Fruit fly (Drosophila melanogaster) whole organism, prepupa: ENCODE data around the gene Mrtf.

Source experiments
- CG10631 ChIP-seq: fragments of 200-800 bp; sonication (Bioruptor generic); optimal IDR thresholded peaks from 2 replicates; lab custom pipeline; 2016; ENCODE audit warnings: missing biosample characterization, missing genetic modification characterization
- CG10669 ChIP-seq: fragments of 200-800 bp; sonication (Bioruptor generic); optimal IDR thresholded peaks from 3 replicates; lab custom pipeline; 2018; ENCODE audit warnings: missing biosample characterization, mild to moderate bottlenecking, missing genetic modification characterization, moderate library complexity
- CG11294 ChIP-seq: fragments of 200-800 bp; sonication (Bioruptor generic); IDR thresholded peaks from 2 replicates; pipeline ENCODE4 v1.3.6; 2022; ENCODE audit warnings: missing biosample characterization, missing genetic modification characterization
- CG11762 ChIP-seq: fragments of 200-800 bp; sonication (Bioruptor generic); optimal IDR thresholded peaks from 3 replicates; lab custom pipeline; 2016; ENCODE audit warnings: missing biosample characterization, missing genetic modification characterization; ENCODE audit not compliant: insufficient read depth
- CG11902 ChIP-seq: fragments of 200-800 bp; sonication (Bioruptor generic); optimal IDR thresholded peaks from 3 replicates; lab custom pipeline; 2016; ENCODE audit warnings: missing biosample characterization, missing genetic modification characterization
- CG15336 ChIP-seq: fragments of 200-800 bp; sonication (Bioruptor generic); IDR thresholded peaks from 2 replicates; pipeline ENCODE4 v1.3.6; 2022; ENCODE audit warnings: missing biosample characterization, missing genetic modification characterization
- CG1621 ChIP-seq: fragments of 200-800 bp; sonication (Bioruptor generic); optimal IDR thresholded peaks from 3 replicates; lab custom pipeline; 2018; ENCODE audit warnings: missing biosample characterization, mild to moderate bottlenecking, missing genetic modification characterization
- CG16779 ChIP-seq: fragments of 200-800 bp; sonication (Bioruptor generic); optimal IDR thresholded peaks from 3 replicates; lab custom pipeline; 2017; ENCODE audit warnings: missing biosample characterization, mild to moderate bottlenecking, missing genetic modification characterization
- CG3032 ChIP-seq: fragments of 200-800 bp; optimal IDR thresholded peaks from 2 replicates; lab custom pipeline; 2019; ENCODE audit warnings: missing biosample characterization, mild to moderate bottlenecking, missing genetic modification characterization, moderate library complexity
- CG32006 ChIP-seq: fragments of 200-800 bp; sonication (Bioruptor generic); optimal IDR thresholded peaks from 3 replicates; lab custom pipeline; 2017; ENCODE audit warnings: missing biosample characterization, mild to moderate bottlenecking, missing genetic modification characterization
- CG6276 ChIP-seq: fragments of 200-800 bp; sonication (Bioruptor generic); optimal IDR thresholded peaks from 2 replicates; lab custom pipeline; 2017; ENCODE audit warnings: missing biosample characterization, mild to moderate bottlenecking, missing genetic modification characterization
- CG6792 ChIP-seq: fragments of 200-800 bp; sonication (Bioruptor generic); optimal IDR thresholded peaks from 3 replicates; lab custom pipeline; 2016; ENCODE audit warnings: missing biosample characterization, missing genetic modification characterization
- CG6808 ChIP-seq: fragments of 200-800 bp; sonication (Bioruptor generic); optimal IDR thresholded peaks from 3 replicates; lab custom pipeline; 2017; ENCODE audit warnings: missing biosample characterization, missing genetic modification characterization, mild to moderate bottlenecking, moderate library complexity, missing genetic modification reagents
- CG6854 ChIP-seq: fragments of 200-800 bp; sonication (Bioruptor generic); optimal IDR thresholded peaks from 2 replicates; lab custom pipeline; 2017; ENCODE audit warnings: missing biosample characterization, mild to moderate bottlenecking, missing genetic modification characterization
- CG7368 ChIP-seq: fragments of 200-800 bp; sonication (Bioruptor generic); optimal IDR thresholded peaks from 3 replicates; lab custom pipeline; 2016; ENCODE audit warnings: missing biosample characterization, missing genetic modification characterization
- CG8119 ChIP-seq: fragments of 200-800 bp; sonication (Bioruptor generic); IDR thresholded peaks from 3 replicates; pipeline ENCODE4 v1.3.6; 2022; ENCODE audit warnings: missing biosample characterization, missing genetic modification characterization
- CG8632 ChIP-seq: fragments of 200-800 bp; sonication (Bioruptor generic); optimal IDR thresholded peaks from 3 replicates; lab custom pipeline; 2016; ENCODE audit warnings: missing biosample characterization, missing genetic modification characterization
- CG9139 ChIP-seq: fragments of 200-800 bp; sonication (Bioruptor generic); optimal IDR thresholded peaks from 3 replicates; lab custom pipeline; 2017; ENCODE audit warnings: missing biosample characterization, mild to moderate bottlenecking, missing genetic modification characterization
- Eip78C ChIP-seq: fragments of 200-800 bp; sonication (Bioruptor generic); peaks from one replicate; lab custom pipeline; 2016; ENCODE audit warnings: missing biosample characterization, missing genetic modification characterization
- Eip93F ChIP-seq: fragments of 200-800 bp; sonication (Bioruptor generic); optimal IDR thresholded peaks from 2 replicates; lab custom pipeline; 2016; ENCODE audit warnings: missing biosample characterization, mild to moderate bottlenecking, missing genetic modification characterization
- Ets96B ChIP-seq: fragments of 200-800 bp; optimal IDR thresholded peaks from 2 replicates; lab custom pipeline; 2019; ENCODE audit warnings: missing biosample characterization, mild to moderate bottlenecking, missing genetic modification characterization, moderate library complexity
- Gug ChIP-seq: fragments of 200-800 bp; sonication (Bioruptor generic); IDR thresholded peaks from 2 replicates; pipeline ENCODE4 v1.3.6; 2022; ENCODE audit warnings: missing biosample characterization, missing genetic modification characterization
- Hr39 ChIP-seq: fragments of 200-800 bp; sonication (Bioruptor generic); optimal IDR thresholded peaks from 2 replicates; lab custom pipeline; 2016; ENCODE audit warnings: missing biosample characterization, missing genetic modification characterization
- Hr4 ChIP-seq: fragments of 200-800 bp; sonication (Bioruptor generic); optimal IDR thresholded peaks from 3 replicates; lab custom pipeline; 2016; ENCODE audit warnings: missing biosample characterization, missing genetic modification characterization
- Lpt ChIP-seq: fragments of 200-800 bp; sonication (Bioruptor generic); optimal IDR thresholded peaks from 3 replicates; lab custom pipeline; 2016; ENCODE audit warnings: missing biosample characterization, missing genetic modification characterization
- OdsH ChIP-seq: fragments of 200-800 bp; sonication (Bioruptor generic); optimal IDR thresholded peaks from 3 replicates; lab custom pipeline; 2016; ENCODE audit warnings: missing biosample characterization, missing genetic modification characterization
- Smox ChIP-seq: fragments of 200-800 bp; sonication (Bioruptor generic); optimal IDR thresholded peaks from 3 replicates; lab custom pipeline; 2016; ENCODE audit warnings: missing biosample characterization, missing genetic modification characterization
- Sox102F ChIP-seq: fragments of 200-800 bp; sonication (Bioruptor generic); optimal IDR thresholded peaks from 2 replicates; lab custom pipeline; 2016; ENCODE audit warnings: missing biosample characterization, mild to moderate bottlenecking, missing genetic modification characterization
- Sox14 ChIP-seq: fragments of 200-800 bp; sonication (Bioruptor generic); optimal IDR thresholded peaks from 3 replicates; lab custom pipeline; 2016; ENCODE audit warnings: missing biosample characterization, missing genetic modification characterization
- Sox15 ChIP-seq: fragments of 200-800 bp; sonication (Bioruptor generic); optimal IDR thresholded peaks from 3 replicates; lab custom pipeline; 2016; ENCODE audit warnings: missing biosample characterization, missing genetic modification characterization
- acj6 ChIP-seq: fragments of 200-800 bp; sonication (Bioruptor generic); optimal IDR thresholded peaks from 3 replicates; lab custom pipeline; 2016; ENCODE audit warnings: missing biosample characterization, missing genetic modification characterization
- cyc ChIP-seq: fragments of 200-800 bp; sonication (Bioruptor generic); optimal IDR thresholded peaks from 3 replicates; lab custom pipeline; 2016; ENCODE audit warnings: missing biosample characterization, missing genetic modification characterization
- dsx ChIP-seq: fragments of 200-800 bp; optimal IDR thresholded peaks from 3 replicates; lab custom pipeline; 2019; ENCODE audit warnings: missing biosample characterization, mild to moderate bottlenecking, missing genetic modification characterization, moderate library complexity; ENCODE audit not compliant: poor library complexity, severe bottlenecking
- eg ChIP-seq: fragments of 200-800 bp; sonication (Bioruptor generic); IDR thresholded peaks from 3 replicates; pipeline ENCODE4 v1.3.6; 2022; ENCODE audit warnings: missing biosample characterization, missing genetic modification characterization
- esn ChIP-seq: fragments of 200-800 bp; sonication (Bioruptor generic); optimal IDR thresholded peaks from 2 replicates; lab custom pipeline; 2016; ENCODE audit warnings: missing biosample characterization, mild to moderate bottlenecking, missing genetic modification characterization, moderate library complexity
- fd85E ChIP-seq: fragments of 200-800 bp; sonication (Bioruptor generic); optimal IDR thresholded peaks from 3 replicates; lab custom pipeline; 2016; ENCODE audit warnings: missing biosample characterization, missing genetic modification characterization
- fkh ChIP-seq: fragments of 200-800 bp; sonication (Bioruptor generic); optimal IDR thresholded peaks from 3 replicates; lab custom pipeline; 2017; ENCODE audit warnings: missing biosample characterization, mild to moderate bottlenecking, missing genetic modification characterization, moderate library complexity
- lz ChIP-seq: fragments of 200-800 bp; sonication (Bioruptor generic); optimal IDR thresholded peaks from 3 replicates; lab custom pipeline; 2016; ENCODE audit warnings: missing biosample characterization, missing genetic modification characterization
- net ChIP-seq: fragments of 200-800 bp; sonication (Bioruptor generic); optimal IDR thresholded peaks from 3 replicates; lab custom pipeline; 2016; ENCODE audit warnings: missing biosample characterization, missing genetic modification characterization
- pdm3 ChIP-seq: fragments of 200-800 bp; sonication (Bioruptor generic); optimal IDR thresholded peaks from 3 replicates; lab custom pipeline; 2016; ENCODE audit warnings: missing biosample characterization, missing genetic modification characterization
- salr ChIP-seq, 2 experiments: fragments of 200-800 bp; sonication (Bioruptor generic); optimal IDR thresholded peaks; 3 replicates each; lab custom pipeline; 2016 to 2018; ENCODE audit warnings: missing biosample characterization in 2 of 2, missing genetic modification characterization in 2 of 2, mild to moderate bottlenecking in 1 of 2
- spab ChIP-seq: fragments of 200-800 bp; sonication (Bioruptor generic); optimal IDR thresholded peaks from 2 replicates; lab custom pipeline; 2017; ENCODE audit warnings: missing biosample characterization, mild to moderate bottlenecking, missing genetic modification characterization, missing genetic modification reagents
- ss ChIP-seq, 2 experiments: fragments of 200-800 bp; sonication (Bioruptor generic); optimal IDR thresholded peaks; 2 replicates in 1 of 2; 3 replicates in 1 of 2; lab custom pipeline; 2017 to 2018; ENCODE audit warnings: mild to moderate bottlenecking in 2 of 2, missing biosample characterization in 2 of 2, missing genetic modification characterization in 2 of 2, moderate library complexity in 1 of 2
- svp ChIP-seq: fragments of 200-800 bp; sonication (Bioruptor generic); peaks from one replicate; lab custom pipeline; 2016; ENCODE audit warnings: missing biosample characterization, missing genetic modification characterization
- vri ChIP-seq: fragments of 200-800 bp; sonication (Bioruptor generic); optimal IDR thresholded peaks from 3 replicates; lab custom pipeline; 2016; ENCODE audit warnings: missing biosample characterization, mild to moderate bottlenecking, missing genetic modification characterization

The Mrtf gene

DNA sequence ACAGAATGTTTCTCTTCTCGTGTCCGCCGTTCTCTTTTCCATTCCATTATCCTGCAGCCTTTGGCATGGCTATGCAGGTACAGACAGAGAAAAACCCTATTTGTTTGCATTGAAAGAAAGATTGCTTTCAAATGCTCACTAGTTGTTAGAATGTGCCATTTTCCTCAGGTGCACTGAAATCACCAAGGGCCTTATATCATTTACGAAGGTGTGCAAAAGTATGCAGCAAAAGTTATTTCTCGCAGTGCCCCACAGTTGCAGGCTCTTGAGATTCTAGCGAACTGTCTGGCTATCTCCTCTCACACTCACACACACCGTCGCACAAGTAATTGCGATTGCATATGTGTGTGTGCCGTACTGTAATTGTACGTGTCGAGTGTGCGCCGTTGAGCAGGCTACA lies 34.0 kb upstream of the Mrtf start (continued):
- peak; percentile 42 to 54 for TF ChIP-seq salr (GFP tag; optimal IDR thresholded peaks at IDR 0.05; lab: Kevin White, UChicago)
- TF ChIP-seq CG10631 = peak; percentile 43
- TF ChIP-seq Ets96B (tag; lab: Kevin White, UChicago) = peak; percentile 65
- TF ChIP-seq vri (GFP tag; lab: Kevin White, UChicago) = peak; percentile 29
- TF ChIP-seq CG11294 = 0 out of 2 replicates have a peak, but pooled peaks have one; percentile 40
- TF ChIP-seq Sox102F (GFP tag; lab: Kevin White, UChicago) = peak; percentile 51
- peak; percentile 56 for TF ChIP-seq lz (GFP tag; lab: Kevin White, UChicago)
- TF ChIP-seq ss (GFP tag; optimal IDR thresholded peaks at IDR 0.05; lab: Kevin White, UChicago) = peak; percentile 3 to 50
- peak; percentile 47 for TF ChIP-seq Lpt
- peak; percentile 60 for TF ChIP-seq Hr4 (GFP tag; lab: Kevin White, UChicago)
- peak; percentile 45 for TF ChIP-seq CG1621
- TF ChIP-seq spab (GFP tag; lab: Kevin White, UChicago) = peak; percentile 48
- peak; percentile 59 for TF ChIP-seq CG8119 (GFP tag; lab: Robert Waterston, UW)
- TF ChIP-seq fd85E = no peak
- no peak for TF ChIP-seq CG6854 (GFP tag; lab: Kevin White, UChicago)
- TF ChIP-seq Gug (GFP tag; lab: Robert Waterston, UW) = peak; percentile 50; the same call in 1 of the 2 replicates
- peak; percentile 28 for TF ChIP-seq CG6808 (GFP tag; lab: Kevin White, UChicago)
- TF ChIP-seq dsx (GFP tag; lab: Kevin White, UChicago) = peak; percentile 43
- peak; percentile 49 for TF ChIP-seq net (GFP tag; lab: Kevin White, UChicago)
- peak; percentile 59 for TF ChIP-seq esn (GFP tag; lab: Kevin White, UChicago)
- TF ChIP-seq cyc = peak; percentile 37
- TF ChIP-seq, all 60 proteins: peak for 49

DNA sequence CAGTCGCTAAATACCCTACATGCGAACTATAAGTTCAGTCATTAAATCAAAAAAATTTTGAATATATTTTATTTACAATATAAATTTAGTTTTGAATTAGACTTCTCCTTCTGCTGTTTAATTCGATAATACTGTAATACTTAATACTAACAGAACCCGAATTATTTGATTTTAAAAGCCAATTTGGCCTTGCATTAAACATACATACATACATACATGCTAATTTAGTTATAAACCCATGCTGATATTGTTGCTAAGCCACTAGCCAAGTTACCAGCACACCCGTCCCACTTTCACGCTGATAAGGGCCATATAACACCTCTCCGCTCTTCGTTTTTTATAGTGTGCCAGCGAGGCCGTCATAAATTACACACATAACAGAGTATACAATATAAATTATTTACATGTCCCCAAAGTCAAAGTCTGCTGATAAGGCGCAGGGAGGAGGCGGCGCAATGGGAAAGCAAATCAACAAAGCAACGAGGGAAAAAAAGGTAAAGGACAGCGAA lies 32.8 kb upstream of the Mrtf start:
- TF ChIP-seq fkh (GFP tag; lab: Kevin White, UChicago) (peak; percentile 95), Ets96B (tag; lab: Kevin White, UChicago) (peak; percentile 45), Smox (no peak), CG6792 (GFP tag; lab: Kevin White, UChicago) (peak; percentile 2), Lpt (peak; percentile 21), CG16779 (tag; lab: Kevin White, UChicago) (peak; percentile 65), CG9139 (GFP tag; lab: Kevin White, UChicago) (peak; percentile 54), salr (GFP tag; optimal IDR thresholded peaks at IDR 0.05; lab: Kevin White, UChicago) (peak; percentile 26 to 46), CG6276 (GFP tag; lab: Kevin White, UChicago) (peak; percentile 47), spab (GFP tag; lab: Kevin White, UChicago) (peak; percentile 45), esn (GFP tag; lab: Kevin White, UChicago) (peak; percentile 44), CG11762 (GFP tag; lab: Kevin White, UChicago) (no peak), Eip93F (GFP tag; lab: Kevin White, UChicago) (no peak), lz (GFP tag; lab: Kevin White, UChicago) (no peak), Hr4 (GFP tag; lab: Kevin White, UChicago) (no peak), CG3032 (tag; lab: Kevin White, UChicago) (peak; percentile 40), Hr39 (GFP tag; lab: Kevin White, UChicago) (peak; percentile 9), CG15336 (GFP tag; lab: Robert Waterston, UW) (peak; percentile 38; the same call in 1 of the 2 replicates), OdsH (GFP tag; lab: Kevin White, UChicago) (no peak), CG8632 (peak; percentile 39), Gug (GFP tag; lab: Robert Waterston, UW) (no peak), Sox15 (GFP tag; lab: Kevin White, UChicago) (no peak), CG11902 (GFP tag; lab: Kevin White, UChicago) (peak; percentile 28), pdm3 (GFP tag; lab: Kevin White, UChicago) (peak; percentile 21), CG6854 (GFP tag; lab: Kevin White, UChicago) (peak; percentile 60), dsx (GFP tag; lab: Kevin White, UChicago) (peak; percentile 24), cyc (peak; percentile 5), vri (GFP tag; lab: Kevin White, UChicago) (peak; percentile 81), CG6808 (GFP tag; lab: Kevin White, UChicago) (peak; percentile 72), Eip78C (GFP tag; lab: Kevin White, UChicago) (peak; percentile 84), svp (GFP tag; lab: Kevin White, UChicago) (peak; percentile 95), CG10669 (peak; percentile 34), eg (GFP tag; lab: Robert Waterston, UW) (peak; percentile 71), acj6 (GFP tag; lab: Kevin White, UChicago) (peak; percentile 7), CG32006 (peak; percentile 58), net (GFP tag; lab: Kevin White, UChicago) (no peak), CG1621 (peak; percentile 50), Sox14 (GFP tag; lab: Kevin White, UChicago) (peak; percentile 51), ss (GFP tag; optimal IDR thresholded peaks at IDR 0.05; lab: Kevin White, UChicago) (peak; percentile 60 to 79), CG7368 (GFP tag; lab: Kevin White, UChicago) (no peak), CG11294 (no peak; the same call in none of the 2 replicates), CG8119 (GFP tag; lab: Robert Waterston, UW) (no peak)
